Fruit fly (Drosophila melanogaster) whole organism, embryonic: Measurements from ENCODE around the gene CG13032.
A peak's percentile ranks its signal among the peaks of the same experiment; 100 is the strongest.

Source experiments
- Ada2b ChIP-seq: fragments of 200-800 bp; sonication (Bioruptor generic); IDR thresholded peaks from 2 replicates; pipeline ENCODE4 v1.3.6; 2022; ENCODE audit warnings: missing biosample characterization, missing genetic modification characterization
- Bdp1 ChIP-seq: fragments of 200-800 bp; sonication (Bioruptor generic); optimal IDR thresholded peaks from 3 replicates; lab custom pipeline; 2016; ENCODE audit warnings: missing biosample characterization, missing genetic modification characterization
- C15 ChIP-seq: fragments of 200-800 bp; sonication (Bioruptor generic); IDR thresholded peaks from 3 replicates; pipeline ENCODE4 v1.3.6; 2022; ENCODE audit warnings: missing biosample characterization, missing genetic modification characterization
- CG10321 ChIP-seq: fragments of 200-800 bp; sonication (Bioruptor generic); IDR thresholded peaks from 2 replicates; pipeline ENCODE4 v1.3.6; 2022; ENCODE audit warnings: missing biosample characterization, missing genetic modification characterization
- CG10654 ChIP-seq: fragments of 200-800 bp; sonication (Bioruptor generic); optimal IDR thresholded peaks from 2 replicates; lab custom pipeline; 2016; ENCODE audit warnings: missing biosample characterization, missing genetic modification characterization
- CG11504 ChIP-seq: fragments of 200-800 bp; sonication (Bioruptor generic); optimal IDR thresholded peaks from 3 replicates; lab custom pipeline; 2019; ENCODE audit warnings: missing biosample characterization, mild to moderate bottlenecking, missing genetic modification characterization, moderate library complexity
- CG12659 ChIP-seq: fragments of 200-800 bp; sonication (Bioruptor generic); optimal IDR thresholded peaks from 3 replicates; lab custom pipeline; 2017; ENCODE audit warnings: mild to moderate bottlenecking, missing biosample characterization, missing genetic modification reagents, missing genetic modification characterization
- CG12744 ChIP-seq: fragments of 200-800 bp; sonication (Bioruptor generic); optimal IDR thresholded peaks from 2 replicates; lab custom pipeline; 2016; ENCODE audit warnings: missing biosample characterization, missing genetic modification characterization
- CG15601 ChIP-seq: fragments of 200-800 bp; sonication (Bioruptor generic); optimal IDR thresholded peaks from 3 replicates; lab custom pipeline; 2019; ENCODE audit warnings: missing biosample characterization, mild to moderate bottlenecking, missing genetic modification characterization, moderate library complexity
- CG34224 ChIP-seq: fragments of 200-800 bp; sonication (Bioruptor generic); IDR thresholded peaks from 3 replicates; pipeline ENCODE4 v1.3.6; 2022; ENCODE audit warnings: missing biosample characterization, missing genetic modification characterization; ENCODE audit not compliant: partially characterized antibody
- CG34376 ChIP-seq: fragments of 200-800 bp; sonication (Bioruptor generic); optimal IDR thresholded peaks from 2 replicates; lab custom pipeline; 2018; ENCODE audit warnings: missing biosample characterization, mild to moderate bottlenecking, missing genetic modification characterization
- CG34422 ChIP-seq: fragments of 200-800 bp; sonication (Bioruptor generic); IDR thresholded peaks from 3 replicates; pipeline ENCODE4 v1.3.6; 2022; ENCODE audit warnings: missing biosample characterization, missing genetic modification characterization
- CG4360 ChIP-seq: fragments of 200-800 bp; sonication (Bioruptor generic); IDR thresholded peaks from 2 replicates; pipeline ENCODE4 v1.3.6; 2022; ENCODE audit warnings: missing biosample characterization, missing genetic modification characterization
- CG5180 ChIP-seq: fragments of 200-800 bp; sonication (Bioruptor generic); optimal IDR thresholded peaks from 3 replicates; lab custom pipeline; 2017; ENCODE audit warnings: missing biosample characterization, missing genetic modification characterization, mild to moderate bottlenecking, moderate library complexity, missing genetic modification reagents
- D19A ChIP-seq: fragments of 200-800 bp; optimal IDR thresholded peaks from 3 replicates; lab custom pipeline; 2019; ENCODE audit warnings: missing biosample characterization, mild to moderate bottlenecking, missing genetic modification characterization, moderate library complexity
- Deaf1 ChIP-seq: fragments of 200-800 bp; optimal IDR thresholded peaks from 3 replicates; lab custom pipeline; 2019; ENCODE audit warnings: missing biosample characterization, mild to moderate bottlenecking, missing genetic modification characterization, moderate library complexity
- Dfd ChIP-seq, 2 experiments: fragments of >200 bp; optimal IDR thresholded peaks; 2 replicates each; lab custom pipeline; 2017; ENCODE audit warnings: missing biosample characterization in 2 of 2, missing genetic modification characterization in 2 of 2
- Doc2 ChIP-seq: fragments of 200-800 bp; sonication (Bioruptor generic); IDR thresholded peaks from 2 replicates; pipeline ENCODE4 v1.3.6; 2022; ENCODE audit warnings: missing biosample characterization, missing genetic modification characterization
- E2f2 ChIP-seq: fragments of 200-800 bp; sonication (Bioruptor generic); IDR thresholded peaks from 2 replicates; pipeline ENCODE4 v1.3.6; 2022; ENCODE audit warnings: missing biosample characterization, missing genetic modification characterization
- HLHmδ ChIP-seq: fragments of 200-800 bp; sonication (Bioruptor generic); optimal IDR thresholded peaks from 2 replicates; lab custom pipeline; 2018; ENCODE audit warnings: missing biosample characterization, mild to moderate bottlenecking, missing genetic modification characterization, moderate library complexity
- Hmr ChIP-seq: fragments of 200-800 bp; sonication (Bioruptor generic); optimal IDR thresholded peaks from 3 replicates; lab custom pipeline; 2017; ENCODE audit warnings: mild to moderate bottlenecking, missing biosample characterization, missing genetic modification reagents, missing genetic modification characterization
- Lhr ChIP-seq: fragments of 200-800 bp; sonication (Bioruptor generic); optimal IDR thresholded peaks from 3 replicates; lab custom pipeline; 2017; ENCODE audit warnings: mild to moderate bottlenecking, missing biosample characterization, missing genetic modification reagents, missing genetic modification characterization
- Meics ChIP-seq: fragments of 200-800 bp; sonication (Bioruptor generic); optimal IDR thresholded peaks from 2 replicates; lab custom pipeline; 2017; ENCODE audit warnings: missing biosample characterization, mild to moderate bottlenecking, missing genetic modification characterization
- Neu2 ChIP-seq: fragments of 200-800 bp; sonication (Bioruptor generic); optimal IDR thresholded peaks from 3 replicates; lab custom pipeline; 2016; ENCODE audit warnings: missing biosample characterization, missing genetic modification characterization, borderline replicate concordance
- Ssrp ChIP-seq: fragments of 200-800 bp; sonication (Bioruptor generic); optimal IDR thresholded peaks from 2 replicates; lab custom pipeline; 2018; ENCODE audit warnings: missing biosample characterization, mild to moderate bottlenecking, missing genetic modification characterization, moderate library complexity
- Usf ChIP-seq: fragments of 200-800 bp; sonication (Bioruptor generic); optimal IDR thresholded peaks from 2 replicates; lab custom pipeline; 2017; ENCODE audit warnings: missing genotype, missing biosample characterization, missing genetic modification characterization
- ash1 ChIP-seq: fragments of 200-800 bp; sonication (Bioruptor generic); optimal IDR thresholded peaks from 2 replicates; lab custom pipeline; 2018; ENCODE audit warnings: missing biosample characterization, mild to moderate bottlenecking, missing genetic modification characterization
- bab2 ChIP-seq: fragments of 200-800 bp; sonication (Bioruptor generic); optimal IDR thresholded peaks from 2 replicates; lab custom pipeline; 2016; ENCODE audit warnings: missing biosample characterization, missing genetic modification characterization
- ci ChIP-seq: fragments of 200-800 bp; sonication (Bioruptor generic); IDR thresholded peaks from 3 replicates; pipeline ENCODE4 v1.3.6; 2022; ENCODE audit warnings: missing biosample characterization, missing genetic modification characterization
- exex ChIP-seq: fragments of 200-800 bp; sonication (Bioruptor generic); optimal IDR thresholded peaks from 4 replicates; lab custom pipeline; 2018; ENCODE audit warnings: missing biosample characterization, mild to moderate bottlenecking, missing genetic modification characterization, moderate library complexity
- fd64A ChIP-seq: fragments of 200-800 bp; sonication (Bioruptor generic); optimal IDR thresholded peaks from 3 replicates; lab custom pipeline; 2018; ENCODE audit warnings: missing biosample characterization, mild to moderate bottlenecking, missing genetic modification characterization
- grn ChIP-seq: fragments of 200-800 bp; sonication (Bioruptor generic); optimal IDR thresholded peaks from 3 replicates; lab custom pipeline; 2017; ENCODE audit warnings: missing biosample characterization, missing genetic modification characterization
- lab ChIP-seq: fragments of 200-800 bp; sonication (Bioruptor generic); optimal IDR thresholded peaks from 3 replicates; lab custom pipeline; 2017; ENCODE audit warnings: missing biosample characterization, missing genetic modification characterization, mild to moderate bottlenecking, moderate library complexity, missing genetic modification reagents
- mirr ChIP-seq: fragments of 200-800 bp; sonication (Bioruptor generic); optimal IDR thresholded peaks from 3 replicates; lab custom pipeline; 2018; ENCODE audit warnings: missing biosample characterization, mild to moderate bottlenecking, missing genetic modification characterization
- nau ChIP-seq: fragments of 200-800 bp; sonication (Bioruptor generic); optimal IDR thresholded peaks from 3 replicates; lab custom pipeline; 2017; ENCODE audit warnings: missing biosample characterization, mild to moderate bottlenecking, missing genetic modification characterization, missing genetic modification reagents
- shn ChIP-seq: fragments of 200-800 bp; sonication (Bioruptor generic); optimal IDR thresholded peaks from 3 replicates; lab custom pipeline; 2016; ENCODE audit warnings: missing biosample characterization, missing genetic modification characterization
- sug ChIP-seq: fragments of 200-800 bp; optimal IDR thresholded peaks from 2 replicates; lab custom pipeline; 2019; ENCODE audit warnings: missing biosample characterization, mild to moderate bottlenecking, missing genetic modification characterization, moderate library complexity
- wek ChIP-seq: fragments of 200-800 bp; sonication (Bioruptor generic); optimal IDR thresholded peaks from 3 replicates; lab custom pipeline; 2018; ENCODE audit warnings: missing biosample characterization, mild to moderate bottlenecking, missing genetic modification characterization, moderate library complexity

Gene CG13032

DNA sequence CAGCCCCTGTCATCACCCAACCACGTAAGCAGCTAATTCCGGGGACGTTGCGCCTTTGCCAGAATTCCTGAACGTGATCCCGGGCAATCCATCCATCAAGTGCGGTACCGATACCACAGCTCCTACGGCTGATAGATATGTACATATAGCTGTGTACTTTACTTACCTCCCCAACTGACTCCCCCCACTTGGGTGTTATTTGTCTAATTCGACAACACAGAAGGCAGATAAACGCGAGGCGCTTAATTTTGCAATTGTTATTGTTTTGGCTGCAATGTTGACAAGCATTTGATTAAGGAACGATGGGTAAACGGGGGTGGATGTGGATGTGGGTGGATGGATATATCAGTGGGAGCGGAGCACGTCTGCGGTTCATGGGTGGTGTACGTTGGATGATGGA lies 3.6 kb upstream of the CG13032 start (continued):
- no peak for TF ChIP-seq CG34224 (GFP tag; lab: Robert Waterston, UW)
- no peak for TF ChIP-seq CG15601 (tag; lab: Kevin White, UChicago)
- TF ChIP-seq CG12659 (GFP tag; lab: Kevin White, UChicago), result peak; percentile 25
- TF ChIP-seq CG5180 (GFP tag; lab: Kevin White, UChicago), result no peak
- peak; percentile 79 for TF ChIP-seq mirr (GFP tag; lab: Kevin White, UChicago)
- TF ChIP-seq C15, result no peak
- peak; percentile 8 for TF ChIP-seq Meics (GFP tag; lab: Kevin White, UChicago)
- TF ChIP-seq E2f2 (GFP tag; lab: Robert Waterston, UW), result no peak
- no peak for TF ChIP-seq Ada2b
- TF ChIP-seq bab2 (GFP tag; lab: Kevin White, UChicago), result no peak
- TF ChIP-seq Hmr (GFP tag; lab: Kevin White, UChicago), result no peak
- TF ChIP-seq Deaf1 (tag; lab: Kevin White, UChicago), result no peak
- TF ChIP-seq ash1 (GFP tag; lab: Kevin White, UChicago), result no peak
- TF ChIP-seq ci (GFP tag; lab: Robert Waterston, UW), result 0 out of 3 replicates have a peak, but pooled peaks have one; percentile 26

DNA sequence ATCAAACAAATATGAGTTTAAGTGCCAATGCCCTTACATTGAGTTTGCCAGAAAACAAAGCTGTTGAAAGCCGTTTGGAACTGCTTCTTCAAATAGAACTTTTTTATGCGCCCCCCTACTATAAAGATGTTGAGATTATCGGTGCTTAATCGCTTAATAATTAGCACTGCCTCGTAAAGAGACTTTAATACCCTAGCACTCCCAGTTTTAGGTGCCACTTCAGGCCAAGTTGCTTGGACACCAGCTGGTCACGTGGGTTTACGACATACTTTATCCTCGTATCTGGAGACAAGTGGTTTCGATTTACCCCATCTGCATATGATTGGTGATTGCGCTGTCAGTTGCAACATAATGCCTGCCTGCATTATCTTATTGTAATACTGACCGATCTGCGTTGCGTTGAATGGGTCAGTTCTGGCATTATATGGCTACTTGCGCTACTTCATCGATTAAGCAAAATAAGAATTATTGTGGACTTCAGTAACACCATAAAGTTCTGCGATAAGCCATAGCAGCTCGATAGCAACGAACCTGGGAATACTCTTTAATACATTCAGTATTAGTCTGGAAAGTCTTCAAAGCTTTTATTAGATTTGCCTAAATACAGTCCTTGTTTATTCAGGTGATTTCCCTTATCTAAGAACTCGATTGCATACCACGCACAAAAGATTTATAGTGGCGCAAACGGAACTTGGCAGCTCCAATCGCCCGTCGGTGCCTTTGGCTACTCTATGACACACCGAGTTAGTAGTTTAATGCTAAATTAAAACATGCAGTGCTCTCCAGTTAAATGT lies 2.7 kb upstream of the CG13032 start:
- peak; percentile 67 for TF ChIP-seq D19A (tag; lab: Kevin White, UChicago)
- TF ChIP-seq CG10321 (GFP tag; lab: Robert Waterston, UW), result no peak
- peak; percentile 5 for TF ChIP-seq sug (tag; lab: Kevin White, UChicago)
- TF ChIP-seq CG34376, result peak; percentile 9
- no peak for TF ChIP-seq Ssrp (tag; lab: Kevin White, UChicago)
- peak; percentile 93 for TF ChIP-seq exex (tag; lab: Kevin White, UChicago)
- peak; percentile 15 for TF ChIP-seq grn (GFP tag; lab: Kevin White, UChicago)

DNA sequence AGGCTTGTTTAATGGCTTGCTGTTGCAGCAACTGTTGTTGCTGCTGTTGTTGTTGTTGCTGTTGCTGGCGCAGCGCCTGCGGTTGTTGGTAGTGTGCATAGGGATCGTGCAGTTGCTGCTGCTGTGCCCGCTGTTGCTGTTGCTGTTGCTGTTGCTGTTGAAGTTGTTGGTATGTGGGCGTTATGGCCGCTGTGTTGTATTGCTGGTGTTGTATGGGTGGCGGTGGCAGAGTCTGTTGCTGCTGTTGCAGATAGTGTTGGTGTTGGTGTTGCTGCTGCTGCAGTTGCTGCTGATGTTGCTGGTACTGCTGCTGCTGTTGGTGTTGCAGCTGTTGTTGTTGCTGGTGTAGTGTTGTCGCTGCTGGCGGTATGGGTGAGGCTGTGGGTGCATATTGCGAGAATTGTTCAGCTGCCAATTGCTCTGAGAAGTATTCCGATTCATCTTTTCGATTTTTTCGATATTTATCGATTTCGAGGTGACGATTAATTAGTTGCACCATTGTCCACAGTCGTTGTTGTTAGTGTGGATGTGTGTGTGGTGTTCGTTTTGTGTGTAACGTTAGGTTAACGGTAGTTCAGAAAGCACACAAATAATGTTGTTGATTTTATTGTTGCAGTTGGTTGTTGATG lies 5.8 kb downstream of the CG13032 start:
- TF ChIP-seq HLHmδ (GFP tag; lab: Kevin White, UChicago) (no peak), Doc2 (GFP tag; lab: Robert Waterston, UW) (no peak), CG11504 (peak; percentile 58), nau (GFP tag; lab: Kevin White, UChicago) (no peak), Dfd (GFP tag; optimal IDR thresholded peaks at IDR 0.05; lab: Kevin White, UChicago) (peak in 1 of 2 experiments; percentile 79), lab (GFP tag; lab: Kevin White, UChicago) (no peak), CG10654 (no peak), fd64A (GFP tag; lab: Kevin White, UChicago) (no peak), CG12744 (GFP tag; lab: Kevin White, UChicago) (no peak), CG4360 (GFP tag; lab: Robert Waterston, UW) (peak; percentile 32; the same call in 1 of the 2 replicates), Bdp1 (no peak), shn (GFP tag; lab: Kevin White, UChicago) (no peak), Lhr (GFP tag; lab: Kevin White, UChicago) (no peak), CG34422 (GFP tag; lab: Robert Waterston, UW) (no peak), Usf (GFP tag; lab: Kevin White, UChicago) (no peak), Neu2 (peak; percentile 88), wek (no peak)
